Fruit fly (Drosophila melanogaster): ENCODE measurements around the gene Nplp4.

Nplp4 gene

DNA sequence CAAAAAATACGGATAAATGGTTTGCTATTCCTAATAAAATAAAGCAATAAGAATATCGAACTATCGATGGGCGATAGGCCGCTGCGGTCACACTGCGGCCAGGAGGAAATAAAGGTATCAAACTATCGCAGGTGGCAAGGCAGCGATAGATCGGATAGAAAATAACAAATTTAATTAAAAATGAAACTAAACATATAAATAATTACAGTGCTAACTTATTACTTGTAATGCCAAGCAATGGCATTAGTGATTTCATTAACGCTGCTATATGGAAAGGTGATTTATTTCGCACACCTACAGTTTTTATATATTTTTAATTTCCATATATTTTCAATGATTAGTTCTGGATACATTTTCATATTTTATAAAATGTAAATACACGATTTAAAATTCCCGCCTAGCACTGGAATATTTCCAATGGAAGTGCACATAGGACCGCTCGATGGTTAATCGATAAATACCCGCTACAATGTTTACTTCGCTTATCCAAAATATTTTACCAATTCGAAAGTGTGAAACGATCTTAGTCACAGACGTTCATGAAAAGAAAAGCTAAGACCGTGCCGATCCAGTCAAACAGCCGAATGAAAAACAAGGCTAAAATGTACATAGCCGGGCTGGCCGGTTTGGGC, 27.4 kb upstream of the Nplp4 start, which contains the start of the genes CG15356 and CG15362 (continued):
- TF ChIP-seq lola (GFP tag; optimal IDR thresholded peaks at IDR 0.05) (peak in 1 of 3 experiments; percentile 16), pzg (GFP tag; optimal IDR thresholded peaks at IDR 0.05) (peak; percentile 82), Mad (GFP tag; optimal IDR thresholded peaks at IDR 0.05) (no peak), Dad (GFP tag; optimal IDR thresholded peaks at IDR 0.05) (no peak), CG34376 (GFP tag; optimal IDR thresholded peaks at IDR 0.05) (peak; percentile 22), slbo (GFP tag; IDR thresholded peaks at IDR 0.05) (peak; percentile 63), Doc3 (GFP tag; IDR thresholded peaks at IDR 0.05; ENCODE audit: partially characterized antibody) (peak; percentile 95), ATbp (GFP tag; optimal IDR thresholded peaks at IDR 0.05) (no peak), bsh (GFP tag; optimal IDR thresholded peaks at IDR 0.05) (peak in 1 of 2 experiments; percentile 4), PHDP (tag; optimal IDR thresholded peaks at IDR 0.05) (peak; percentile 39), Lhr (GFP tag; optimal IDR thresholded peaks at IDR 0.05) (peak; percentile 9), CG2875 (GFP tag; optimal IDR thresholded peaks at IDR 0.05) (peak; percentile 4), pho (GFP tag; optimal IDR thresholded peaks at IDR 0.05) (no peak), CG9932 (GFP tag; IDR thresholded peaks at IDR 0.05) (peak; percentile 82), Sry-δ (GFP tag; optimal IDR thresholded peaks at IDR 0.05) (peak; percentile 85), gsb (GFP tag; IDR thresholded peaks at IDR 0.05) (no peak), Hmx (GFP tag; optimal IDR thresholded peaks at IDR 0.05) (peak; percentile 22), E2f2 (GFP tag; IDR thresholded peaks at IDR 0.05) (peak; percentile 73), slp2 (GFP tag; optimal IDR thresholded peaks at IDR 0.05) (no peak), Rx (GFP tag; IDR thresholded peaks at IDR 0.05) (no peak), Camta (GFP tag; optimal IDR thresholded peaks at IDR 0.05) (peak; percentile 26), CG4854 (GFP tag; optimal IDR thresholded peaks at IDR 0.05) (peak; percentile 28), CG16813 (GFP tag; IDR thresholded peaks at IDR 0.05; ENCODE audit: partially characterized antibody) (peak; percentile 100), caup (GFP tag; optimal IDR thresholded peaks at IDR 0.05; ENCODE audit: severe bottlenecking) (no peak), phol (tag; optimal IDR thresholded peaks at IDR 0.05) (peak; percentile 61), ato (GFP tag; IDR thresholded peaks at IDR 0.05; ENCODE audit: partially characterized antibody) (peak; percentile 99), dimm (GFP tag; IDR thresholded peaks at IDR 0.05) (no peak), Med (GFP tag) (peak; percentile 85), CG12155 (GFP tag; optimal IDR thresholded peaks at IDR 0.05) (peak; percentile 44), CG2129 (GFP tag; IDR thresholded peaks at IDR 0.05; ENCODE audit: partially characterized antibody) (peak; percentile 94), hkb (optimal IDR thresholded peaks at IDR 0.05) (no peak), hkb (GFP tag; IDR thresholded peaks at IDR 0.05) (no peak), CG10543 (GFP tag; optimal IDR thresholded peaks at IDR 0.05) (peak; percentile 1), D19A (tag; optimal IDR thresholded peaks at IDR 0.05) (no peak), CG3281 (GFP tag; optimal IDR thresholded peaks at IDR 0.05) (no peak), Sry-β (GFP tag; optimal IDR thresholded peaks at IDR 0.05) (no peak), CG11093 (GFP tag; IDR thresholded peaks at IDR 0.05) (no peak), D19B (GFP tag; optimal IDR thresholded peaks at IDR 0.05) (peak; percentile 51), CG31365 (tag; optimal IDR thresholded peaks at IDR 0.05) (no peak), CG1647 (GFP tag; optimal IDR thresholded peaks at IDR 0.05) (peak; percentile 20), CG34422 (GFP tag; IDR thresholded peaks at IDR 0.05) (0 out of 3 replicates have a peak, but pooled peaks have one; percentile 32), CG18619 (GFP tag; optimal IDR thresholded peaks at IDR 0.05) (peak; percentile 38), inv (GFP tag; IDR thresholded peaks at IDR 0.05; ENCODE audit: partially characterized antibody) (peak; percentile 99), CG17359 (tag; optimal IDR thresholded peaks at IDR 0.05) (peak; percentile 25), kah (GFP tag; optimal IDR thresholded peaks at IDR 0.05) (peak; percentile 53), CG8281 (tag; optimal IDR thresholded peaks at IDR 0.05) (no peak), CG11085 (GFP tag; IDR thresholded peaks at IDR 0.05) (no peak), en (GFP tag; optimal IDR thresholded peaks at IDR 0.05) (no peak), cas (GFP tag; IDR thresholded peaks at IDR 0.05) (no peak)

Measured in whole organism, embryonic.